Fruit fly (Drosophila melanogaster): Measurements from ENCODE around the gene CG15553.

Gene CG15553

dm6 chr3R:31062344-31062964, 38.5 kb downstream of the CG15553 start (continued):
- TF ChIP-seq CG31627 (GFP tag; optimal IDR thresholded peaks at IDR 0.05) (peak; percentile 46), lz (GFP tag; optimal IDR thresholded peaks at IDR 0.05) (peak; percentile 56), ss (GFP tag; optimal IDR thresholded peaks at IDR 0.05) (peak; percentile 84 to 94), CG9139 (GFP tag; optimal IDR thresholded peaks at IDR 0.05) (peak; percentile 83), Met (GFP tag; optimal IDR thresholded peaks at IDR 0.05) (peak; percentile 63), dac (GFP tag; optimal IDR thresholded peaks at IDR 0.05) (no peak), Ets96B (tag; optimal IDR thresholded peaks at IDR 0.05) (peak; percentile 79), CG34406 (GFP tag; optimal IDR thresholded peaks at IDR 0.05) (peak; percentile 66), CG10669 (GFP tag; optimal IDR thresholded peaks at IDR 0.05) (peak; percentile 77), net (GFP tag; optimal IDR thresholded peaks at IDR 0.05) (peak; percentile 85), CG16779 (tag; optimal IDR thresholded peaks at IDR 0.05) (peak; percentile 69), Eip93F (GFP tag; optimal IDR thresholded peaks at IDR 0.05) (peak; percentile 20), vri (GFP tag; optimal IDR thresholded peaks at IDR 0.05) (peak; percentile 64), fkh (GFP tag; optimal IDR thresholded peaks at IDR 0.05) (peak; percentile 71), Sox14 (GFP tag; optimal IDR thresholded peaks at IDR 0.05) (peak; percentile 39), pdm3 (GFP tag; optimal IDR thresholded peaks at IDR 0.05) (peak; percentile 47), Hr38 (GFP tag; optimal IDR thresholded peaks at IDR 0.05) (no peak), CG8632 (GFP tag; optimal IDR thresholded peaks at IDR 0.05) (peak; percentile 68), spab (GFP tag; optimal IDR thresholded peaks at IDR 0.05) (peak; percentile 74), acj6 (GFP tag; optimal IDR thresholded peaks at IDR 0.05) (peak; percentile 46), Lpt (GFP tag; optimal IDR thresholded peaks at IDR 0.05) (peak; percentile 60), CG11294 (GFP tag; IDR thresholded peaks at IDR 0.05) (peak; percentile 39; the same call in 1 of the 2 replicates), OdsH (GFP tag; optimal IDR thresholded peaks at IDR 0.05) (peak; percentile 30), Hr39 (GFP tag; optimal IDR thresholded peaks at IDR 0.05) (peak; percentile 31), esn (GFP tag; optimal IDR thresholded peaks at IDR 0.05) (peak; percentile 56), Ets21C (GFP tag; optimal IDR thresholded peaks at IDR 0.05) (peak; percentile 34), Hr4 (GFP tag; optimal IDR thresholded peaks at IDR 0.05) (no peak)

- TF ChIP-seq Met (GFP tag; optimal IDR thresholded peaks at IDR 0.05) (peak; percentile 46), CG10631 (GFP tag; optimal IDR thresholded peaks at IDR 0.05) (no peak), CG3919 (GFP tag; optimal IDR thresholded peaks at IDR 0.05) (peak; percentile 74), achi (GFP tag; optimal IDR thresholded peaks at IDR 0.05) (peak; percentile 1), Sox15 (GFP tag; optimal IDR thresholded peaks at IDR 0.05) (peak; percentile 4), vri (GFP tag; optimal IDR thresholded peaks at IDR 0.05) (no peak), pdm3 (GFP tag; optimal IDR thresholded peaks at IDR 0.05) (peak; percentile 47), Sox14 (GFP tag; optimal IDR thresholded peaks at IDR 0.05) (peak; percentile 54), CG11294 (GFP tag; IDR thresholded peaks at IDR 0.05) (no peak), CG6808 (GFP tag; optimal IDR thresholded peaks at IDR 0.05) (peak; percentile 1), Smox (GFP tag; optimal IDR thresholded peaks at IDR 0.05) (peak; percentile 5), fd59A (GFP tag; optimal IDR thresholded peaks at IDR 0.05) (no peak), cyc (GFP tag; optimal IDR thresholded peaks at IDR 0.05) (peak; percentile 92), CG9139 (GFP tag; optimal IDR thresholded peaks at IDR 0.05) (no peak), CG11902 (GFP tag; optimal IDR thresholded peaks at IDR 0.05) (peak; percentile 60), acj6 (GFP tag; optimal IDR thresholded peaks at IDR 0.05) (peak; percentile 18), svp (GFP tag) (peak; percentile 80), lz (GFP tag; optimal IDR thresholded peaks at IDR 0.05) (peak; percentile 71), esn (GFP tag; optimal IDR thresholded peaks at IDR 0.05) (peak; percentile 51), Ets21C (GFP tag; optimal IDR thresholded peaks at IDR 0.05) (peak; percentile 14), Eip75B (GFP tag; optimal IDR thresholded peaks at IDR 0.05) (peak; percentile 16), CG31627 (GFP tag; optimal IDR thresholded peaks at IDR 0.05) (peak; percentile 81), topi (GFP tag; optimal IDR thresholded peaks at IDR 0.05) (peak; percentile 32), salr (GFP tag; optimal IDR thresholded peaks at IDR 0.05) (peak in 1 of 2 experiments; percentile 42), Eip93F (GFP tag; optimal IDR thresholded peaks at IDR 0.05) (no peak), Hr4 (GFP tag; optimal IDR thresholded peaks at IDR 0.05) (peak; percentile 32), Hr39 (GFP tag; optimal IDR thresholded peaks at IDR 0.05) (peak; percentile 72), CG3032 (tag; optimal IDR thresholded peaks at IDR 0.05) (peak; percentile 32)
Measured at dm6 chr3R:31060708-31061625, 40.0 kb downstream of the CG15553 start, which contains the start of gene dco. Gene dco (minus strand): TSS chr3R:31061210.
